Worm (Caenorhabditis elegans) whole organism, L4/young adult: ENCODE results near the gene eak-7.

ENCODE experiments used
- W03F9.2 ChIP-seq: fragments of 150-350 bp; optimal IDR thresholded peaks from 2 replicates; lab custom pipeline; 2014; ENCODE audit warnings: missing biosample characterization, missing genetic modification characterization
- dao-5 ChIP-seq: sonication (generic microtip); optimal IDR thresholded peaks from 2 replicates; lab custom pipeline; 2016; ENCODE audit warnings: missing genotype, missing genetic modification characterization, moderate library complexity, missing compliant biosample characterization
- him-1 ChIP-seq: sonication (generic microtip); optimal IDR thresholded peaks from 2 replicates; lab custom pipeline; 2016; ENCODE audit warnings: missing genotype, missing genetic modification reagents, missing genetic modification characterization, missing compliant biosample characterization

eak-7 gene

ce11 chrIV:12574265-12574664 is 8.5 kb upstream of the eak-7 start:
- TF ChIP-seq W03F9.2 (tag; lab: Kevin White, UChicago) (no peak), him-1 (tag; lab: Kevin White, UChicago) (no peak), dao-5 (tag; lab: Kevin White, UChicago) (no peak)

ce11 chrIV:12573068-12573467 is 7.3 kb upstream of the eak-7 start, which contains the start of gene K08E7.5:
Gene K08E7.5 (plus strand): TSS chrIV:12573368.
- TF ChIP-seq W03F9.2 (tag; lab: Kevin White, UChicago) = no peak
- TF ChIP-seq him-1 (tag; lab: Kevin White, UChicago) = no peak
- no peak for TF ChIP-seq dao-5 (tag; lab: Kevin White, UChicago)

DNA sequence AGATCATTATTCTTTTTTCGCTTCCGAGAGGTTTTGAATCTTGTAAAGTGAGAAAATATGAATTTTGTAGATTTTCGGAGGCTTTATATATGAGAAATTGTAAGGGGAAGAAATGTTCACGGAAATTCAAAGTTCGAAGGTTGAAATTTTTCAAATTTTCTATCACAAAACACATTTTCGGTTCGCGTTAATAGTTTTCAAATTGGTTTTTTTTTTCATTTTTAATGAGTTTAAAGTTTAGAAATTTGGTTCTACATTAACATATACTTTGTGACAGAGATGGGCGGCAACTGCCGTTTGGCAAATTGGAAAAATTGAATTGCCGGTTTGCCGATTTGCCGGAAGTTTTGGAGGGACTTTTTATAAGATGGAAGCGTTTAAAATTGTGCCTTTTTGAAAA is 5.3 kb upstream of the eak-7 start, which contains the start of gene K08E7.4:
Gene K08E7.4 (minus strand): TSS at position 101 of the 400 bp plus-strand sequence.
- TF ChIP-seq dao-5 (tag; lab: Kevin White, UChicago) = no peak

DNA sequence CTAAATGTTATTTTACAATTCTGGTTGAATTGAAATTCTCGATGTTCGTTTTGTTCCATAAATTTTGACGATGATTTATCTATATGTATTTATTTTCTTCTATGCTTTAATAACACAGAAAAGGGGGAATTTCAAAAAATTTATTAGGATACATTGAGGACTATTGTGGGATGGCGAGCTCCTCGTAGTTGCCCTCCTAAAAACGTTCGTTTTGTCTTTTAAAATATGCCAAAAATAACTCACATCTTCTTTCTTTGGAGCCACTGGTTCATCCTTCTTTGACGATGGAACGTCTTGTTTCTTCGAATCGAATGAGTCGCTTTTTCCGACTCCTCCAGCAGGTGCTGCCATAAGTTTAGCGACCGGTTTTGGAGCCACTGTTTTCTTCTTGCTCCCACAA is 4.8 kb upstream of the eak-7 start:
- TF ChIP-seq W03F9.2 (tag; lab: Kevin White, UChicago) = no peak
- no peak for TF ChIP-seq him-1 (tag; lab: Kevin White, UChicago)
- no peak for TF ChIP-seq dao-5 (tag; lab: Kevin White, UChicago)

- TF ChIP-seq him-1 (tag; lab: Kevin White, UChicago) (no peak), dao-5 (tag; lab: Kevin White, UChicago) (no peak), W03F9.2 (tag; lab: Kevin White, UChicago) (peak; percentile 41)
These were observed 1.6 kb upstream of the eak-7 start, which contains the start of the genes hsb-1 and let-99 for ce11 chrIV:12567176-12567892. Gene hsb-1 (minus strand): TSS chrIV:12567226. Gene let-99 (plus strand): TSS chrIV:12567842.

DNA sequence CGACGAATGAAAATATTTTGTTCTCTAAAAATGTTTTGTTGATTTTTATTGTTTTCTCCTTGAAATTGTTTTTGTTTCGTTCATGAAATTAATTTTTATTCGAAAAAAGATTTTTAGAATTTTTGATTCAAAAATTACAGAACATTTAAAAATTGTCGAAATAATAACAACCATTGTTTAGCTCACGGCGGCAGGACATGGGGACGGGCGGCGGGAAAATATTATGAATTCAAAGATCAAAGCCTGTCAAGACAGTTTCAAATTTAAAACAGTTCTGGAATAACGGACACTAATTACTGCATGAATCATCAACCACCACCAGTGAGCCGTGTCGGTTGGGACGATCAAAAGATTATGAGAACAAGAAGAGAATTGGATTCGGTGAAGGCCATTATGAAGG is 5.2 kb downstream of the eak-7 start, which contains the start of gene snb-7:
Gene snb-7 (plus strand): TSS at position 301 of the 400 bp plus-strand sequence.
- no peak for TF ChIP-seq W03F9.2 (tag; lab: Kevin White, UChicago)
- no peak for TF ChIP-seq him-1 (tag; lab: Kevin White, UChicago)
- TF ChIP-seq dao-5 (tag; lab: Kevin White, UChicago) = no peak

DNA sequence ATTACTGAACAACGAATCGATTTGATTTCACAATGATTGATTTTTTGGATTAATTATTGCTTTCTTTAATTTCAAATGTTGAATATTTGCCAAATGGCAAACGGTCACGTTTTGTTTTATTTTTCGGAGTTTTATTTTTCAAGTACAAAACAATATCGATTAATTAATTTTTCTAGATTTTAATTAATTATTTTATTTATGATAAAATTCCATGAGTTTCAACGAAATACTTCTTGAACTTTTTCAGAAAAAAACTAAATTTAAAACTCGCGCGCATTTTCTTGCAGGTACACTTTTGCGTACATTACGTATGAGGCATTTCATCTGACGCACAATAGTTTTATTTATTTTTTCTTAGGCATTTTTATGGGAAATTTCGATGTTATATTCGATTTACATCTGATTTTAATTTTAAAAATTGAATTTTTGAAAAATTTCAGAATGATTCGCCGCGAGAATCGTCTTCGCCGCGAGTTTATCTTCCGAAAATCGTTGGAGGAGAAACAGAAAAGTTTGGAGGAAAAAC is 6.8 kb downstream of the eak-7 start, which contains the start of the genes ZK795.2 and ZK795.3:
Gene ZK795.2 (minus strand): TSS at position 51 of the 526 bp plus-strand sequence.
Gene ZK795.3 (plus strand): TSS at position 441 of the 526 bp plus-strand sequence.
- TF ChIP-seq W03F9.2 (tag; lab: Kevin White, UChicago) (peak; percentile 70), him-1 (tag; lab: Kevin White, UChicago) (no peak)

ce11 chrIV:12551944-12552343 is 13.8 kb downstream of the eak-7 start:
- TF ChIP-seq dao-5 (tag; lab: Kevin White, UChicago) (no peak), him-1 (tag; lab: Kevin White, UChicago) (no peak), W03F9.2 (tag; lab: Kevin White, UChicago) (no peak)

- TF ChIP-seq dao-5 (tag; lab: Kevin White, UChicago) = no peak
- TF ChIP-seq W03F9.2 (tag; lab: Kevin White, UChicago) = no peak
- TF ChIP-seq him-1 (tag; lab: Kevin White, UChicago) = no peak
These were observed 16.8 kb downstream of the eak-7 start for ce11 chrIV:12549014-12549413.

- TF ChIP-seq W03F9.2 (tag; lab: Kevin White, UChicago) (no peak), dao-5 (tag; lab: Kevin White, UChicago) (no peak), him-1 (tag; lab: Kevin White, UChicago) (no peak)
These were observed 18.0 kb downstream of the eak-7 start, which contains the start of gene ipmk-1 for ce11 chrIV:12547824-12548223. Gene ipmk-1 (plus strand): TSS chrIV:12548124.

- TF ChIP-seq W03F9.2 (tag; lab: Kevin White, UChicago) = no peak
- no peak for TF ChIP-seq him-1 (tag; lab: Kevin White, UChicago)
- no peak for TF ChIP-seq dao-5 (tag; lab: Kevin White, UChicago)
These were observed 19.9 kb downstream of the eak-7 start for ce11 chrIV:12545902-12546301.

- TF ChIP-seq him-1 (tag; lab: Kevin White, UChicago) (no peak), W03F9.2 (tag; lab: Kevin White, UChicago) (no peak), dao-5 (tag; lab: Kevin White, UChicago) (no peak)
These were observed 20.4 kb downstream of the eak-7 start for ce11 chrIV:12545393-12545792.

DNA sequence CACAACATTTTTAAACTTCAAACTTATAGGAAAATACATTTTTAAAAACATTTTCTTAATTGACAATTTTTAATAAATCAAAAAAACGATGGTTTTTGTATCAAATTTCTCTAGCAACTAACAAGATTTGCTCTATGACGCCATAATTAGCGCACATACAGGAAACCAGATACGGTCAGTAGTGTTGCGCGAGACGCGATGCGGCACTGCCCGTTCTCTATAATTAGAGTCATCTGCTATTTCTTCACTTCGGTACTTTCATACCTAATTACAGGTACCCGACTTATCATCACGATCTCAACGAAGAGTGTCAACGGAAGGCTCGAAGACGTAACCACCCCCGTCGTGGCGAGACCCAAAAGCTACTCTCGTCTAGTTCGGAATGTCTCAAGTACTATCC is 21.2 kb downstream of the eak-7 start:
- TF ChIP-seq dao-5 (tag; lab: Kevin White, UChicago) (no peak), W03F9.2 (tag; lab: Kevin White, UChicago) (no peak), him-1 (tag; lab: Kevin White, UChicago) (no peak)
